Fruit fly (Drosophila melanogaster) whole organism, pupa: ENCODE data around the gene La.

Source experiments
- CG10348 ChIP-seq: fragments of 200-800 bp; sonication (Bioruptor generic); IDR thresholded peaks from 2 replicates; pipeline ENCODE4 v1.3.6; 2022; ENCODE audit warnings: missing biosample characterization, missing genetic modification characterization
- CG13204 ChIP-seq: fragments of 200-800 bp; sonication (Bioruptor generic); optimal IDR thresholded peaks from 2 replicates; lab custom pipeline; 2018; ENCODE audit warnings: missing biosample characterization, mild to moderate bottlenecking, missing genetic modification characterization, moderate library complexity
- CG9948 ChIP-seq: fragments of 200-800 bp; sonication (Bioruptor generic); optimal IDR thresholded peaks from 2 replicates; lab custom pipeline; 2018; ENCODE audit warnings: missing biosample characterization, mild to moderate bottlenecking, missing genetic modification characterization, moderate library complexity
- D1 ChIP-seq: fragments of 200-800 bp; sonication (Bioruptor generic); optimal IDR thresholded peaks from 2 replicates; lab custom pipeline; 2018; ENCODE audit warnings: missing biosample characterization, mild to moderate bottlenecking, missing genetic modification characterization, moderate library complexity
- EcR ChIP-seq: fragments of 200-800 bp; sonication (Bioruptor generic); optimal IDR thresholded peaks from 3 replicates; lab custom pipeline; 2019; ENCODE audit warnings: missing biosample characterization, missing genetic modification characterization, mild to moderate bottlenecking, moderate library complexity, missing genetic modification reagents
- Pif1B ChIP-seq: fragments of 200-800 bp; sonication (Bioruptor generic); optimal IDR thresholded peaks from 3 replicates; lab custom pipeline; 2016; ENCODE audit warnings: missing biosample characterization, missing genetic modification characterization
- rn ChIP-seq: fragments of 200-800 bp; sonication (Bioruptor generic); IDR thresholded peaks from 2 replicates; pipeline ENCODE4 v1.3.6; 2022; ENCODE audit warnings: missing biosample characterization, missing genetic modification characterization

DNA sequence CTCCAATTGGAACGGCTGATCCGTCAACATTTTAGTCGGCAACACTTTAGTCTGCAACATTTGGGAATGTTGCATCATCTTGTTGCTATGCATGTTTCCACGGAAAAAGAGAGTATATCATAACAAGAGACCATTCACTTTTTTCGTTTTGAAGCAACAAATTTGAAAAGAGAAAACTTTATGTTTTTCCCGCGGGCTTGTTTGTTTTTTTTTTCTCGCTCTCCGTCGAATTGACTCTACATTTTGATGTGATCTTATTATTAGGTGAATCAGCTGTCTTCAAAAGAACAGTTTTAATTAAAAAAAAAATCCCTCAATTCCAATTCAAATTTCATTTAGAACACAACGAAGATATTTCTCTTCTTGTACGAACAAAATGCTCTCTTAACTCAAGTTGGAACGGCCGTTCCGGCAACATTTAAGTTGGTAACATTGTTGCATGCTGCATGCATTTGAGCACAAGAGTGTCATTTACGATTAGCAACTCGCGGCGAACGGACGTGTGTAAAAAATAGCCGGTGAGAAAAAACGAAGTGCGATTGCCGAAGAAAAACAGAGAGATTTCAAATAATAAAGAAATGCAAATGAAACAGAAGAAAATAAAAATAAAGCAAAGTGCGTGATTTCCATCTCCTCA, 38.9 kb downstream of the La start, which contains the start of gene spir:
- no peak for TF ChIP-seq CG10348
- TF ChIP-seq D1 (tag; lab: Kevin White, UChicago): no peak
- TF ChIP-seq rn (GFP tag; lab: Robert Waterston, UW): no peak
- TF ChIP-seq CG13204 (GFP tag; lab: Kevin White, UChicago): peak; percentile 49
- TF ChIP-seq EcR: peak; percentile 14
- no peak for TF ChIP-seq CG9948 (tag; lab: Kevin White, UChicago)
- peak; percentile 41 for TF ChIP-seq Pif1B
